Fruit fly (Drosophila melanogaster) whole organism, embryonic: ENCODE measurements around the gene CheA7a.
A peak's percentile ranks its signal among the peaks of the same experiment; 100 is the strongest.

Source experiments
- ATbp ChIP-seq: fragments of 200-800 bp; sonication (Bioruptor generic); optimal IDR thresholded peaks from 2 replicates; lab custom pipeline; 2017; ENCODE audit warnings: missing biosample characterization, mild to moderate bottlenecking, missing genetic modification characterization, missing genetic modification reagents
- CG10321 ChIP-seq: fragments of 200-800 bp; sonication (Bioruptor generic); IDR thresholded peaks from 2 replicates; pipeline ENCODE4 v1.3.6; 2022; ENCODE audit warnings: missing biosample characterization, missing genetic modification characterization
- CG14667 ChIP-seq: fragments of 200-800 bp; sonication (Bioruptor generic); IDR thresholded peaks from 2 replicates; pipeline ENCODE4 v1.3.6; 2022; ENCODE audit warnings: missing biosample characterization, missing genetic modification characterization
- CG8478 ChIP-seq: fragments of >200 bp; optimal IDR thresholded peaks from 2 replicates; lab custom pipeline; 2018
- Meics ChIP-seq: fragments of 200-800 bp; sonication (Bioruptor generic); optimal IDR thresholded peaks from 2 replicates; lab custom pipeline; 2017; ENCODE audit warnings: missing biosample characterization, mild to moderate bottlenecking, missing genetic modification characterization
- az2 ChIP-seq: fragments of 200-800 bp; sonication (Bioruptor generic); optimal IDR thresholded peaks from 3 replicates; lab custom pipeline; 2016; ENCODE audit warnings: missing biosample characterization, missing genetic modification characterization
- corto ChIP-seq: fragments of 200-800 bp; sonication (Bioruptor generic); optimal IDR thresholded peaks from 2 replicates; lab custom pipeline; 2016; ENCODE audit warnings: missing biosample characterization, mild to moderate bottlenecking, missing genetic modification characterization, moderate library complexity
- hbn ChIP-seq: fragments of 200-800 bp; sonication (Bioruptor generic); IDR thresholded peaks from 2 replicates; pipeline ENCODE4 v1.3.6; 2022; ENCODE audit warnings: missing biosample characterization, missing genetic modification characterization; ENCODE audit not compliant: partially characterized antibody

- peak; percentile 56 for TF ChIP-seq az2 (GFP tag; lab: Kevin White, UChicago)
- TF ChIP-seq hbn (GFP tag; lab: Robert Waterston, UW): no peak
- TF ChIP-seq CG8478: no peak
- TF ChIP-seq CG10321 (GFP tag; lab: Robert Waterston, UW): no peak
- peak; percentile 68 for TF ChIP-seq Meics (GFP tag; lab: Kevin White, UChicago)
- TF ChIP-seq CG14667: 0 out of 2 replicates have a peak, but pooled peaks have one; percentile 22
- TF ChIP-seq corto: no peak
- peak; percentile 29 for TF ChIP-seq ATbp (GFP tag; lab: Kevin White, UChicago)
Measured at dm6 chrX:7332493-7332892, 45.4 kb upstream of the CheA7a start.
